Worm (Caenorhabditis elegans): Measurements from ENCODE around the gene W05H7.1.

The W05H7.1 gene

DNA sequence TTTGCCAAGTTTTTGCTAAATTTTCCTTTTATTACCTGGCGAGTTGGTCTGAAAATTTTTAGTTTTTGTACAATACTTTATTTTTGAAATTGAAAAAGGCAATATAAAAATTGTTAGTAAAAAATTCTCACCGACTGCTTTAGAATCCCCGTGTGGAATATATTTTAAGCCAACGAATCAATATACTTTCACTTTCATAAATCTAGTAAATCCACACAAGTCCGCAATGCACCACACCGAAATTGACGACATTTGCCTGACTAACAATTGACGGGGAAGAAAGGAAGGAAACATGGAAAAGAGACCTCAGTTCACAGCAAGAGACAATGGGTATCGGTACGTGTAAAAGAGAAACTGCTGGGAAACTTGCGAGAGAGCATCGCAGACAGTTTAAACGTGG is 48.9 kb downstream of the W05H7.1 start:
- TF ChIP-seq unc-62 (GFP tag; optimal IDR thresholded peaks at IDR 0.05): no peak

DNA sequence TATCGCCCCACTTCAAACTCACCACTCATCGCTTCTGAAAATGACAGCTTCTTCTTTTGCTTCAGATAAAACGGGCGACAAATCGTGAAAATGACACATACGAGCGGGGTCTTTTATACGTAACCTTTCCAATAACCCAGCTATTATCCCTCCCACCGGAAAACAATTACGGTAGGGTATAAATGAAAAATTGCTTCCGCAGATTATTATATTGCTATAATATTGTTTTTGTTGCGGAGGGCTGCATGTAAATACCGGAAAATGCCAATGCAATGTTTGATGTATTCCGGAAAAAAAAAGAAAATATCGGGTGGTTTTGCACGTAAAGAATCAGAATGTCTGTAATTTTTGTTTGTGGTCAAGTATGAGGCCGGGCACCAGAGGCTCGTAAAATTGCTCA is 51.2 kb downstream of the W05H7.1 start, which contains the start of gene F09E10.7:
TSS of gene F09E10.7 (minus strand) at position 101 of the 400 bp plus-strand sequence.
- TF ChIP-seq unc-62 (GFP tag; optimal IDR thresholded peaks at IDR 0.05): no peak
